Comparison of ENCODE assay signal across 6 worm cellular contexts in genomic region chrIII:8734327-8734885, ce11.
TF ChIP-seq lines count a peak whose summit lies in the region.

No protein-coding gene starts in this region.

TF ChIP-seq in whole organism, L1 larva, 84 proteins besides CTCF, POLR2A, EP300 and RAD21 (continued from another document):
- TF ChIP-seq grh-1 (GFP tag; IDR thresholded peaks at IDR 0.05; lab: Robert Waterston, UW) (no peak), snu-23 (GFP tag; optimal IDR thresholded peaks at IDR 0.05; lab: Kevin White, UChicago) (peak; percentile 34), nhr-19 (GFP tag; conservative IDR thresholded peaks at IDR 0.05; lab: Robert Waterston, UW) (peak; percentile 21; the same call in 1 of the 2 replicates), lin-35 (GFP tag; optimal IDR thresholded peaks at IDR 0.05; lab: Kevin White, UChicago) (peak; percentile 8 to 18), efl-1 (optimal IDR thresholded peaks at IDR 0.05; lab: Kevin White, UChicago) (peak; percentile 14 to 29), efl-1 (GFP tag; optimal IDR thresholded peaks at IDR 0.05 in 1 of 2; lab: Kevin White, UChicago) (no peak), nhr-12 (tag; optimal IDR thresholded peaks at IDR 0.05; lab: Kevin White, UChicago) (no peak), unc-86 (tag; optimal IDR thresholded peaks at IDR 0.05; lab: Kevin White, UChicago) (peak; percentile 0), lin-39 (tag; optimal IDR thresholded peaks at IDR 0.05; lab: Kevin White, UChicago) (peak; percentile 60), ces-1 (GFP tag; optimal IDR thresholded peaks at IDR 0.05; lab: Kevin White, UChicago) (no peak), lsy-2 (tag; optimal IDR thresholded peaks at IDR 0.05; lab: Kevin White, UChicago) (peak; percentile 8 to 32), nhr-47 (tag; optimal IDR thresholded peaks at IDR 0.05; lab: Kevin White, UChicago) (peak; percentile 43), ceh-82 (tag; optimal IDR thresholded peaks at IDR 0.05; lab: Kevin White, UChicago) (peak in 2 of 3 experiments; percentile 15 to 33)
TF ChIP-seq in whole organism, L1 larva: peak in this region for 18.

TF ChIP-seq in whole organism, L2 larva, 48 proteins besides CTCF, POLR2A, EP300 and RAD21 (continued from another document):
- no peak for TF ChIP-seq egl-27 (tag; optimal IDR thresholded peaks at IDR 0.05; lab: Kevin White, UChicago)
- no peak for TF ChIP-seq peb-1 (tag; optimal IDR thresholded peaks at IDR 0.05; lab: Kevin White, UChicago)
- TF ChIP-seq ceh-16 (tag; optimal IDR thresholded peaks at IDR 0.05; lab: Kevin White, UChicago), result no peak
- no peak for TF ChIP-seq zag-1 (tag; optimal IDR thresholded peaks at IDR 0.05; lab: Kevin White, UChicago)
- peak in 1 of 2 experiments; percentile 32 for TF ChIP-seq lsy-2 (tag; optimal IDR thresholded peaks at IDR 0.05; lab: Kevin White, UChicago)
- peak; percentile 40 for TF ChIP-seq crh-2 (tag; optimal IDR thresholded peaks at IDR 0.05; lab: Kevin White, UChicago)
- no peak for TF ChIP-seq unc-62 (GFP tag; optimal IDR thresholded peaks at IDR 0.05; lab: Kevin White, UChicago)
- peak; percentile 70 for TF ChIP-seq sma-9 (GFP tag; optimal IDR thresholded peaks at IDR 0.05; lab: Kevin White, UChicago)
- TF ChIP-seq sma-9 (tag; optimal IDR thresholded peaks at IDR 0.05; lab: Kevin White, UChicago), result no peak
- no peak for TF ChIP-seq nhr-77 (tag; optimal IDR thresholded peaks at IDR 0.05; lab: Kevin White, UChicago)
- TF ChIP-seq fos-1 (tag; optimal IDR thresholded peaks at IDR 0.05; lab: Kevin White, UChicago), result peak; percentile 26
- no peak for TF ChIP-seq nhr-11 (tag; optimal IDR thresholded peaks at IDR 0.05; lab: Kevin White, UChicago)
- TF ChIP-seq nhr-21 (tag; optimal IDR thresholded peaks at IDR 0.05; lab: Kevin White, UChicago), result no peak
- peak; percentile 32 for TF ChIP-seq nhr-6 (tag; optimal IDR thresholded peaks at IDR 0.05; lab: Kevin White, UChicago)
- TF ChIP-seq unc-55 (GFP tag; optimal IDR thresholded peaks at IDR 0.05; lab: Kevin White, UChicago), result peak; percentile 35

TF ChIP-seq in whole organism, L3 larva, 47 proteins besides CTCF, POLR2A, EP300 and RAD21 (continued from another document and continues in another):
- TF ChIP-seq nfya-1 (tag; optimal IDR thresholded peaks at IDR 0.05; lab: Kevin White, UChicago; ENCODE audit: insufficient read depth) (peak; percentile 50), daf-12 (tag; optimal IDR thresholded peaks at IDR 0.05; lab: Kevin White, UChicago) (no peak), elt-1 (tag; optimal IDR thresholded peaks at IDR 0.05; lab: Kevin White, UChicago) (no peak), fkh-2 (tag; optimal IDR thresholded peaks at IDR 0.05; lab: Kevin White, UChicago) (no peak), lin-15B (tag; optimal IDR thresholded peaks at IDR 0.05; lab: Kevin White, UChicago) (no peak), ceh-82 (tag; optimal IDR thresholded peaks at IDR 0.05; lab: Kevin White, UChicago) (no peak), pha-4 (tag; optimal IDR thresholded peaks at IDR 0.05; lab: Kevin White, UChicago) (peak; percentile 8), nhr-25 (tag; optimal IDR thresholded peaks at IDR 0.05; lab: Kevin White, UChicago) (peak; percentile 82), sea-2 (GFP tag; optimal IDR thresholded peaks at IDR 0.05; lab: Kevin White, UChicago) (no peak), egl-27 (tag; optimal IDR thresholded peaks at IDR 0.05; lab: Kevin White, UChicago) (no peak), pqm-1 (tag; optimal IDR thresholded peaks at IDR 0.05; lab: Kevin White, UChicago) (peak; percentile 42), ztf-11 (tag; optimal IDR thresholded peaks at IDR 0.05; lab: Kevin White, UChicago) (no peak), elt-2 (tag; optimal IDR thresholded peaks at IDR 0.05; lab: Kevin White, UChicago) (peak; percentile 59), jun-1 (tag; optimal IDR thresholded peaks at IDR 0.05; lab: Kevin White, UChicago) (no peak), nhr-77 (tag; optimal IDR thresholded peaks at IDR 0.05; lab: Kevin White, UChicago) (no peak), nhr-12 (tag; optimal IDR thresholded peaks at IDR 0.05; lab: Kevin White, UChicago) (no peak), nhr-28 (tag; optimal IDR thresholded peaks at IDR 0.05; lab: Kevin White, UChicago) (no peak), nhr-76 (tag; optimal IDR thresholded peaks at IDR 0.05; lab: Kevin White, UChicago) (no peak), ceh-16 (tag; optimal IDR thresholded peaks at IDR 0.05; lab: Kevin White, UChicago) (no peak), lin-39 (tag; optimal IDR thresholded peaks at IDR 0.05; lab: Kevin White, UChicago) (no peak), mdl-1 (tag; optimal IDR thresholded peaks at IDR 0.05; lab: Kevin White, UChicago) (peak; percentile 6), zag-1 (tag; optimal IDR thresholded peaks at IDR 0.05; lab: Kevin White, UChicago) (no peak), ceh-9 (tag; optimal IDR thresholded peaks at IDR 0.05; lab: Kevin White, UChicago) (no peak), R02D3.7 (tag; optimal IDR thresholded peaks at IDR 0.05; lab: Kevin White, UChicago) (no peak), fkh-10 (GFP tag; optimal IDR thresholded peaks at IDR 0.05; lab: Kevin White, UChicago) (no peak), nhr-43 (tag; optimal IDR thresholded peaks at IDR 0.05; lab: Kevin White, UChicago; ENCODE audit: poor library complexity, severe bottlenecking) (peak; percentile 79), hmg-11 (tag; optimal IDR thresholded peaks at IDR 0.05; lab: Kevin White, UChicago) (peak; percentile 24), snpc-4 (tag; optimal IDR thresholded peaks at IDR 0.05; lab: Kevin White, UChicago) (no peak)

TF ChIP-seq in whole organism, L4 larva, 104 proteins besides CTCF, POLR2A, EP300 and RAD21 (continued from another document and continues in another):
- TF ChIP-seq tag-97 (GFP tag; IDR thresholded peaks at IDR 0.05; lab: Robert Waterston, UW) (no peak), F10B5.3 (tag; optimal IDR thresholded peaks at IDR 0.05; lab: Kevin White, UChicago) (no peak), egl-27 (tag; optimal IDR thresholded peaks at IDR 0.05; lab: Kevin White, UChicago) (no peak), snpc-4 (tag; optimal IDR thresholded peaks at IDR 0.05; lab: Kevin White, UChicago) (no peak), ceh-28 (tag; optimal IDR thresholded peaks at IDR 0.05; lab: Kevin White, UChicago) (no peak), ztf-7 (tag; optimal IDR thresholded peaks at IDR 0.05; lab: Kevin White, UChicago) (peak; percentile 79), lim-7 (GFP tag; IDR thresholded peaks at IDR 0.05; lab: Robert Waterston, UW) (no peak), rbr-2 (tag; optimal IDR thresholded peaks at IDR 0.05; lab: Kevin White, UChicago) (peak; percentile 24), nhr-77 (tag; optimal IDR thresholded peaks at IDR 0.05; lab: Kevin White, UChicago) (no peak), dve-1 (tag; optimal IDR thresholded peaks at IDR 0.05; lab: Kevin White, UChicago; ENCODE audit: insufficient read depth) (peak; percentile 47), gei-8 (GFP tag; optimal IDR thresholded peaks at IDR 0.05; lab: Kevin White, UChicago) (peak; percentile 5), nhr-11 (tag; optimal IDR thresholded peaks at IDR 0.05; lab: Kevin White, UChicago) (peak; percentile 14), dmd-6 (GFP tag; IDR thresholded peaks at IDR 0.05; lab: Robert Waterston, UW) (peak; percentile 79), Y5F2A.4 (GFP tag; optimal IDR thresholded peaks at IDR 0.05; lab: Kevin White, UChicago) (no peak), madf-9 (GFP tag; conservative IDR thresholded peaks at IDR 0.05; lab: Robert Waterston, UW) (no peak), mxl-3 (GFP tag; optimal IDR thresholded peaks at IDR 0.05; lab: Kevin White, UChicago) (peak; percentile 65), F26F4.8 (GFP tag; conservative IDR thresholded peaks at IDR 0.05; lab: Robert Waterston, UW) (no peak), unc-62 (GFP tag; optimal IDR thresholded peaks at IDR 0.05 in 1 of 2; lab: Kevin White, UChicago) (peak in 1 of 2 experiments; percentile 82), unc-62 (tag; optimal IDR thresholded peaks at IDR 0.05; lab: Kevin White, UChicago) (no peak), daf-12 (tag; optimal IDR thresholded peaks at IDR 0.05; lab: Kevin White, UChicago) (no peak), nhr-25 (tag; optimal IDR thresholded peaks at IDR 0.05; lab: Kevin White, UChicago; ENCODE audit: borderline replicate concordance, insufficient read depth) (peak; percentile 36), mdl-1 (tag; optimal IDR thresholded peaks at IDR 0.05; lab: Kevin White, UChicago) (peak in 1 of 2 experiments; percentile 40), lin-39 (tag; optimal IDR thresholded peaks at IDR 0.05; lab: Kevin White, UChicago) (no peak), zip-11 (GFP tag; IDR thresholded peaks at IDR 0.05; lab: Robert Waterston, UW) (no peak), lir-3 (tag; optimal IDR thresholded peaks at IDR 0.05; lab: Kevin White, UChicago) (no peak), jun-1 (tag; optimal IDR thresholded peaks at IDR 0.05; lab: Kevin White, UChicago) (no peak), aly-2 (tag; optimal IDR thresholded peaks at IDR 0.05; lab: Kevin White, UChicago) (no peak), hif-1 (tag; optimal IDR thresholded peaks at IDR 0.05; lab: Kevin White, UChicago) (peak in 1 of 2 experiments; percentile 34)

TF ChIP-seq in whole organism, mixed stage, embryonic, 35 proteins besides CTCF, POLR2A, EP300 and RAD21 (continued from another document):
- TF ChIP-seq nhr-237 (tag; optimal IDR thresholded peaks at IDR 0.05; lab: Kevin White, UChicago) (peak; percentile 21), unc-62 (GFP tag; optimal IDR thresholded peaks at IDR 0.05; lab: Kevin White, UChicago) (peak; percentile 74), lsy-2 (tag; optimal IDR thresholded peaks at IDR 0.05; lab: Kevin White, UChicago) (no peak)

TF ChIP-seq in whole organism, young adult, 124 proteins besides CTCF, POLR2A, EP300 and RAD21 (continued from another document):
- peak; percentile 25 for TF ChIP-seq K12H6.12 (tag; optimal IDR thresholded peaks at IDR 0.05; lab: Kevin White, UChicago)
